Fruit fly (Drosophila melanogaster) whole organism, embryonic: ENCODE data around the gene lark.

Experiments
- Blimp-1 ChIP-seq: fragments of 200-800 bp; sonication (Bioruptor generic); optimal IDR thresholded peaks from 3 replicates; lab custom pipeline; 2018; ENCODE audit warnings: missing biosample characterization, missing genetic modification characterization, mild to moderate bottlenecking, moderate library complexity, missing genetic modification reagents
- CG10321 ChIP-seq: fragments of 200-800 bp; sonication (Bioruptor generic); IDR thresholded peaks from 2 replicates; pipeline ENCODE4 v1.3.6; 2022; ENCODE audit warnings: missing biosample characterization, missing genetic modification characterization
- CG10979 ChIP-seq: fragments of 200-800 bp; sonication (Bioruptor generic); optimal IDR thresholded peaks from 2 replicates; lab custom pipeline; 2018; ENCODE audit warnings: missing biosample characterization, mild to moderate bottlenecking, missing genetic modification characterization, moderate library complexity
- CG11504 ChIP-seq: fragments of 200-800 bp; sonication (Bioruptor generic); optimal IDR thresholded peaks from 3 replicates; lab custom pipeline; 2019; ENCODE audit warnings: missing biosample characterization, mild to moderate bottlenecking, missing genetic modification characterization, moderate library complexity
- CG12236 ChIP-seq: fragments of 200-800 bp; sonication (Bioruptor generic); optimal IDR thresholded peaks from 2 replicates; lab custom pipeline; 2016; ENCODE audit warnings: missing biosample characterization, missing genetic modification characterization
- CG14860 ChIP-seq: fragments of 200-800 bp; sonication (Bioruptor generic); IDR thresholded peaks from 3 replicates; pipeline ENCODE4 v1.3.6; 2022; ENCODE audit warnings: missing biosample characterization, missing genetic modification characterization; ENCODE audit not compliant: partially characterized antibody
- CG15269 ChIP-seq: fragments of 200-800 bp; sonication (Bioruptor generic); optimal IDR thresholded peaks from 2 replicates; lab custom pipeline; 2018; ENCODE audit warnings: missing biosample characterization, mild to moderate bottlenecking, missing genetic modification characterization, moderate library complexity
- CG16779 ChIP-seq: fragments of 200-800 bp; sonication (Bioruptor generic); IDR thresholded peaks from 2 replicates; pipeline ENCODE4 v1.3.6; 2022; ENCODE audit warnings: missing biosample characterization, missing genetic modification characterization
- CG17328 ChIP-seq: fragments of 200-800 bp; sonication (Bioruptor generic); IDR thresholded peaks from 2 replicates; pipeline ENCODE4 v1.3.6; 2022; ENCODE audit warnings: missing biosample characterization, missing genetic modification characterization
- CG17612 ChIP-seq: fragments of 200-800 bp; sonication (Bioruptor generic); IDR thresholded peaks from 2 replicates; pipeline ENCODE4 v1.3.6; 2022; ENCODE audit warnings: missing biosample characterization, missing genetic modification characterization
- CG18476 ChIP-seq: fragments of 200-800 bp; sonication (Bioruptor generic); optimal IDR thresholded peaks from 2 replicates; lab custom pipeline; 2016; ENCODE audit warnings: missing biosample characterization, mild to moderate bottlenecking, missing genetic modification characterization
- CG3065 ChIP-seq: fragments of 200-800 bp; sonication (Bioruptor generic); optimal IDR thresholded peaks from 2 replicates; lab custom pipeline; 2016; ENCODE audit warnings: missing biosample characterization, missing genetic modification characterization
- CG32767 ChIP-seq: fragments of 200-800 bp; sonication (Bioruptor generic); IDR thresholded peaks from 2 replicates; pipeline ENCODE4 v1.3.6; 2022; ENCODE audit warnings: missing biosample characterization, missing genetic modification characterization
- CG34422 ChIP-seq: fragments of 200-800 bp; sonication (Bioruptor generic); IDR thresholded peaks from 3 replicates; pipeline ENCODE4 v1.3.6; 2022; ENCODE audit warnings: missing biosample characterization, missing genetic modification characterization
- CG4617 ChIP-seq: fragments of 200-800 bp; sonication (Bioruptor generic); optimal IDR thresholded peaks from 3 replicates; lab custom pipeline; 2016; ENCODE audit warnings: missing biosample characterization, missing genetic modification characterization, borderline replicate concordance
- CG6654 ChIP-seq: fragments of 200-800 bp; sonication (Bioruptor generic); optimal IDR thresholded peaks from 2 replicates; lab custom pipeline; 2017; ENCODE audit warnings: missing biosample characterization, mild to moderate bottlenecking, missing genetic modification characterization
- CG7372 ChIP-seq: fragments of 200-800 bp; sonication (Bioruptor generic); IDR thresholded peaks from 2 replicates; pipeline ENCODE4 v1.3.6; 2022; ENCODE audit warnings: missing biosample characterization, missing genetic modification characterization
- CG8944 ChIP-seq: fragments of 200-800 bp; sonication (Bioruptor generic); optimal IDR thresholded peaks from 3 replicates; lab custom pipeline; 2016; ENCODE audit warnings: missing biosample characterization, missing genetic modification characterization
- CTCF ChIP-seq: fragments of 200-800 bp; sonication (Bioruptor generic); optimal IDR thresholded peaks from 2 replicates; lab custom pipeline; 2017; ENCODE audit warnings: missing biosample characterization, mild to moderate bottlenecking, missing genetic modification characterization, moderate library complexity
- Eip74EF ChIP-seq, 2 experiments: fragments of 200-800 bp in 1 of 2; fragments of >200 bp in 1 of 2; sonication (Bioruptor generic) in 1 of 2; optimal IDR thresholded peaks; 2 replicates each; lab custom pipeline; 2017 to 2019; ENCODE audit warnings: missing biosample characterization in 2 of 2, missing genetic modification characterization in 2 of 2, mild to moderate bottlenecking in 1 of 2, moderate library complexity in 1 of 2
- Ets97D ChIP-seq: fragments of 200-800 bp; sonication (Bioruptor generic); optimal IDR thresholded peaks from 3 replicates; lab custom pipeline; 2016; ENCODE audit warnings: missing biosample characterization, missing genetic modification characterization
- Gsc ChIP-seq: fragments of 200-800 bp; sonication (Bioruptor generic); IDR thresholded peaks from 2 replicates; pipeline ENCODE4 v1.3.6; 2022; ENCODE audit warnings: missing biosample characterization, missing genetic modification characterization
- H15 ChIP-seq: fragments of 200-800 bp; sonication (Bioruptor generic); IDR thresholded peaks from 3 replicates; pipeline ENCODE4 v1.3.6; 2022; ENCODE audit warnings: missing biosample characterization, missing genetic modification characterization
- MBD-R2 ChIP-seq: fragments of 200-800 bp; sonication (Bioruptor generic); IDR thresholded peaks from 2 replicates; pipeline ENCODE4 v1.3.6; 2022; ENCODE audit warnings: missing biosample characterization, missing genetic modification characterization
- MESR4 ChIP-seq: fragments of 200-800 bp; sonication (Bioruptor generic); optimal IDR thresholded peaks from 2 replicates; lab custom pipeline; 2018; ENCODE audit warnings: missing biosample characterization, mild to moderate bottlenecking, missing genetic modification characterization, moderate library complexity
- Med ChIP-seq: fragments of 200-800 bp; sonication (Bioruptor generic); peaks from one replicate; lab custom pipeline; 2016; ENCODE audit warnings: missing biosample characterization, missing genetic modification characterization, mild to moderate bottlenecking, inconsistent platforms, moderate library complexity
- Meics ChIP-seq: fragments of 200-800 bp; sonication (Bioruptor generic); optimal IDR thresholded peaks from 2 replicates; lab custom pipeline; 2017; ENCODE audit warnings: missing biosample characterization, mild to moderate bottlenecking, missing genetic modification characterization
- Xrp1 ChIP-seq: fragments of 200-800 bp; sonication (Bioruptor generic); IDR thresholded peaks from 2 replicates; pipeline ENCODE4 v1.3.6; 2022; ENCODE audit warnings: missing biosample characterization, missing genetic modification characterization
- YL-1 ChIP-seq: fragments of 200-800 bp; sonication (Bioruptor generic); optimal IDR thresholded peaks from 3 replicates; lab custom pipeline; 2017; ENCODE audit warnings: missing biosample characterization, mild to moderate bottlenecking, missing genetic modification characterization
- abd-A ChIP-seq: fragments of 200-800 bp; sonication (Bioruptor generic); optimal IDR thresholded peaks from 3 replicates; lab custom pipeline; 2019; ENCODE audit warnings: missing biosample characterization, mild to moderate bottlenecking, missing genetic modification characterization, moderate library complexity
- bab2 ChIP-seq: fragments of 200-800 bp; sonication (Bioruptor generic); optimal IDR thresholded peaks from 2 replicates; lab custom pipeline; 2016; ENCODE audit warnings: missing biosample characterization, missing genetic modification characterization
- cad ChIP-seq: fragments of >200 bp; optimal IDR thresholded peaks from 2 replicates; lab custom pipeline; 2017; ENCODE audit warnings: missing biosample characterization, missing genetic modification characterization
- dmrt11E ChIP-seq: fragments of 200-800 bp; sonication (Bioruptor generic); optimal IDR thresholded peaks from 3 replicates; lab custom pipeline; 2018; ENCODE audit warnings: missing biosample characterization, mild to moderate bottlenecking, missing genetic modification characterization, moderate library complexity
- grn ChIP-seq: fragments of 200-800 bp; sonication (Bioruptor generic); optimal IDR thresholded peaks from 3 replicates; lab custom pipeline; 2017; ENCODE audit warnings: missing biosample characterization, missing genetic modification characterization
- jigr1 ChIP-seq: fragments of 200-800 bp; sonication (Bioruptor generic); IDR thresholded peaks from 3 replicates; pipeline ENCODE4 v1.3.6; 2022; ENCODE audit warnings: missing biosample characterization, missing genetic modification characterization
- jumu ChIP-seq: fragments of 200-800 bp; sonication (Bioruptor generic); optimal IDR thresholded peaks from 3 replicates; lab custom pipeline; 2016; ENCODE audit warnings: missing biosample characterization, missing genetic modification characterization
- nmo ChIP-seq: fragments of 200-800 bp; sonication (Bioruptor generic); optimal IDR thresholded peaks from 2 replicates; lab custom pipeline; 2018; ENCODE audit warnings: missing biosample characterization, mild to moderate bottlenecking, missing genetic modification characterization, moderate library complexity
- pan ChIP-seq, 4 experiments: fragments of >200 bp in 3 of 4; fragments of 200-800 bp in 1 of 4; sonication (Bioruptor generic) in 1 of 4; optimal IDR thresholded peaks in 3 of 4; IDR thresholded peaks in 1 of 4; 2 replicates each; pipeline versions ENCODE4 v1.3.6 to Lab custom; 2017 to 2022; ENCODE audit warnings: missing biosample characterization in 2 of 4, missing genetic modification characterization in 2 of 4, mixed read lengths in 1 of 4
- pzg ChIP-seq: fragments of 200-800 bp; sonication (Bioruptor generic); optimal IDR thresholded peaks from 3 replicates; lab custom pipeline; 2018; ENCODE audit warnings: missing biosample characterization, mild to moderate bottlenecking, missing genetic modification characterization, moderate library complexity
- repo ChIP-seq: fragments of 200-800 bp; sonication (Bioruptor generic); optimal IDR thresholded peaks from 2 replicates; lab custom pipeline; 2016; ENCODE audit warnings: missing biosample characterization, missing genetic modification characterization
- unpg ChIP-seq: fragments of 200-800 bp; sonication (Bioruptor generic); optimal IDR thresholded peaks from 3 replicates; lab custom pipeline; 2018; ENCODE audit warnings: missing biosample characterization, mild to moderate bottlenecking, missing genetic modification characterization, moderate library complexity
- usp ChIP-seq: fragments of >200 bp; optimal IDR thresholded peaks from 2 replicates; lab custom pipeline; 2017; ENCODE audit warnings: missing biosample characterization, missing genetic modification characterization
- zf30C ChIP-seq: fragments of 200-800 bp; sonication (Bioruptor generic); optimal IDR thresholded peaks from 3 replicates; lab custom pipeline; 2018; ENCODE audit warnings: missing biosample characterization, mild to moderate bottlenecking, missing genetic modification characterization

The lark gene

DNA sequence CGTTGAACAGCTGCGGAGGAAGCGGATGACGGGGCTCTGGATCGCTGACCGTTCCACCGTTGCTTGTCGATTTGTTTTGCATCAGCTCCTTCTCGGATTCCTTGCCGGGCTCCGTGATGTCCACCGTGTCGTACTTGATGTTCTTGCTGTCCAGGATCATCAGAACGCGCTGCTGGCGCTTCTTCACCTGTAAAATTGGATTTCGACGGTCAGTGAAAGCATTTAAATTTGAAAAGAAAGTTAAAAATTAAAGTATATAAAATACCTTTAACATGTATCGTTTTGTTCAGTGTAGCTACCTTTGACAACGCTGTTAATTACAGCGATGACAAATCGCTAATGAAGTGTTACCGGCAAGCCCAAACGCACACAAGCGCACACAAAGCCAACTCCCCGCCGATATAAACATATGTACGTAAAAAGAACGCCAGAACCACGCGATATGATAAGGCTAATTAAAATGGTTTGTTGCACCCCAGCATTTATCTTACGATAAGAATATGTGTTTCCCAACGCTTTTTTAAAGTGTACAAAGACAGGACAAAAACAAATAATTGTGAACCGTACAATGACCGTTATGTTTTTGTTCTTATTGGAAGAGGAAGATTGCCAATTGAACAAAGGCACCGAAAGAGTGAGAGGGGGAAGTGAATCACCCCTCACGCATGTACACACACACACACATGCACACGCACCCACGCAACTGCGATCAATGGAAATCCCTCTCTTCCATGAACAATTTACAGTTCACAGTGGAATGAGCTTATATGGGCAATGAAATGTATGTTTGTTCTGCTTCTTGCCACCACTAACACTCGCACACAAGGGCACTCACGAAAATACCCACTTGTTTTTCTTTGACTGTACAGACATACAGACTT is 29.0 kb downstream of the lark start (continued):
- TF ChIP-seq CG8944 (GFP tag; lab: Kevin White, UChicago) (peak; percentile 6), CG6654 (no peak), unpg (GFP tag; lab: Kevin White, UChicago) (peak; percentile 59), repo (GFP tag; lab: Kevin White, UChicago) (peak; percentile 2), Ets97D (GFP tag; lab: Kevin White, UChicago) (peak; percentile 1), CG17612 (GFP tag; lab: Robert Waterston, UW) (no peak), CG11504 (peak; percentile 56), CG15269 (tag; lab: Kevin White, UChicago) (peak; percentile 54), Eip74EF (GFP tag; optimal IDR thresholded peaks at IDR 0.05; lab: Kevin White, UChicago) (no peak), H15 (GFP tag; lab: Robert Waterston, UW) (no peak), grn (GFP tag; lab: Kevin White, UChicago) (peak; percentile 50), Xrp1 (GFP tag; lab: Robert Waterston, UW) (peak; percentile 47; the same call in 1 of the 2 replicates), MBD-R2 (GFP tag; lab: Robert Waterston, UW) (no peak; the same call in 1 of the 2 replicates), CG10979 (tag; lab: Kevin White, UChicago) (peak; percentile 24), zf30C (peak; percentile 48), jumu (GFP tag; lab: Kevin White, UChicago) (no peak), CG14860 (no peak), CG17328 (GFP tag; lab: Robert Waterston, UW) (peak; percentile 33; the same call in 1 of the 2 replicates), CTCF (peak; percentile 39), jigr1 (GFP tag; lab: Robert Waterston, UW) (no peak), abd-A (tag; lab: Kevin White, UChicago) (peak; percentile 72), Blimp-1 (GFP tag; lab: Kevin White, UChicago) (peak; percentile 16), nmo (GFP tag; lab: Kevin White, UChicago) (peak; percentile 24), YL-1 (GFP tag; lab: Kevin White, UChicago) (no peak), CG32767 (GFP tag; lab: Robert Waterston, UW) (peak; percentile 42; the same call in 1 of the 2 replicates), CG16779 (GFP tag; lab: Robert Waterston, UW) (no peak), CG7372 (no peak), dmrt11E (no peak), usp (GFP tag; lab: Kevin White, UChicago) (no peak), bab2 (GFP tag; lab: Kevin White, UChicago) (peak; percentile 3), pan (optimal IDR thresholded peaks at IDR 0.05; lab: Kevin White, UChicago) (no peak), pan (GFP tag; optimal IDR thresholded peaks at IDR 0.05 in 1 of 2, IDR thresholded peaks at IDR 0.05 in 1 of 2) (peak in 1 of 2 experiments; percentile 32)

DNA sequence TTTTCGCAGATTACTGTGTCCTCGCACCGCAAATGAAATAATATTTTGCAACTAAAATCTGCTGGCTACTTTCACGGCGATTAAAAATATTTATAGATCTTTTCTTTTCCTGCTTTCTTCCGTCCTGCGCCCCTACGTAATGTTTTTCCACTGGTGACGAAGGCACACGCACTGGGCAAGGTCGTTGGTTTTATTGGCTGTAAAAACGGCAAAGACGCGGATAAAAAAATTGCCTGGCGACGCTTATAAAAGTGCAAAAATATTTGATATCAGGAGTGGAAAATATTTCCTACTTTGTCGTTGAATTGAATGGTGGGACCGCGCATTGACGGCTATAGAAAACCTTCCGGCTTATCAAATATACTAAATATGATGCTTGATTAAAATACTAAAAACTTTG is 29.9 kb downstream of the lark start, which contains the start of gene Sh3beta:
Gene Sh3beta, minus strand, starts transcription at position 327 of the 400 bp plus-strand sequence.
- peak; percentile 6 for TF ChIP-seq cad (GFP tag; lab: Kevin White, UChicago)
- peak; percentile 71 for TF ChIP-seq CG3065
- no peak for TF ChIP-seq CG18476 (GFP tag; lab: Kevin White, UChicago)
- 0 out of 3 replicates have a peak, but pooled peaks have one; percentile 21 for TF ChIP-seq CG34422 (GFP tag; lab: Robert Waterston, UW)
- no peak for TF ChIP-seq Gsc
- TF ChIP-seq pzg (GFP tag; lab: Kevin White, UChicago), result peak; percentile 2
- peak; percentile 76 for TF ChIP-seq Med (GFP tag; lab: Kevin White, UChicago)
- TF ChIP-seq CG12236 (GFP tag; lab: Kevin White, UChicago), result no peak
- TF ChIP-seq CG10321, result peak; percentile 16; the same call in 1 of the 2 replicates
- peak; percentile 39 for TF ChIP-seq CG4617
- peak; percentile 38 for TF ChIP-seq Meics
- peak; percentile 51 for TF ChIP-seq MESR4 (GFP tag; lab: Kevin White, UChicago)
